Fruit fly (Drosophila melanogaster) whole organism, adult: ENCODE data around the gene CG31301.
A peak's percentile ranks its signal among the peaks of the same experiment; 100 is the strongest.

Experiments used
- CG11617 ChIP-seq: fragments of 200-800 bp; sonication (Bioruptor generic); optimal IDR thresholded peaks from 2 replicates; lab custom pipeline; 2017; ENCODE audit warnings: mild to moderate bottlenecking, missing biosample characterization, missing genetic modification reagents, missing genetic modification characterization
- CG12768 ChIP-seq: fragments of 200-800 bp; sonication (Bioruptor generic); optimal IDR thresholded peaks from 2 replicates; lab custom pipeline; 2017; ENCODE audit warnings: missing biosample characterization, missing genetic modification characterization, mild to moderate bottlenecking, moderate library complexity, missing genetic modification reagents
- CG14711 ChIP-seq: fragments of 200-800 bp; sonication (Bioruptor generic); optimal IDR thresholded peaks from 2 replicates; lab custom pipeline; 2018; ENCODE audit warnings: missing biosample characterization, mild to moderate bottlenecking, missing genetic modification characterization, moderate library complexity
- CG1620 ChIP-seq: fragments of 200-800 bp; sonication (Bioruptor generic); optimal IDR thresholded peaks from 2 replicates; lab custom pipeline; 2016; ENCODE audit warnings: missing biosample characterization, missing genetic modification characterization
- CG33017 ChIP-seq: fragments of 200-800 bp; sonication (Bioruptor generic); optimal IDR thresholded peaks from 2 replicates; lab custom pipeline; 2018; ENCODE audit warnings: missing biosample characterization, mild to moderate bottlenecking, missing genetic modification characterization, moderate library complexity
- CG5204 ChIP-seq: fragments of 200-800 bp; sonication (Bioruptor generic); optimal IDR thresholded peaks from 2 replicates; lab custom pipeline; 2016; ENCODE audit warnings: missing biosample characterization, missing genetic modification characterization
- CG7045 ChIP-seq: fragments of 200-800 bp; sonication (Bioruptor generic); optimal IDR thresholded peaks from 2 replicates; lab custom pipeline; 2017; ENCODE audit warnings: missing biosample characterization, mild to moderate bottlenecking, missing genetic modification characterization
- CG7101 ChIP-seq: fragments of 200-800 bp; sonication (Bioruptor generic); optimal IDR thresholded peaks from 2 replicates; lab custom pipeline; 2018; ENCODE audit warnings: missing biosample characterization, mild to moderate bottlenecking, missing genetic modification characterization, moderate library complexity
- Clk ChIP-seq: fragments of 200-800 bp; sonication (Bioruptor generic); optimal IDR thresholded peaks from 2 replicates; lab custom pipeline; 2017; ENCODE audit warnings: missing biosample characterization, missing genetic modification characterization
- Crg-1 ChIP-seq: fragments of 200-800 bp; sonication (Bioruptor generic); optimal IDR thresholded peaks from 2 replicates; lab custom pipeline; 2016; ENCODE audit warnings: missing biosample characterization, missing genetic modification characterization
- Hr96 ChIP-seq: fragments of 200-800 bp; sonication (Bioruptor generic); optimal IDR thresholded peaks from 2 replicates; lab custom pipeline; 2016; ENCODE audit warnings: missing biosample characterization, missing genetic modification characterization
- Mnt ChIP-seq: fragments of 200-800 bp; sonication (Bioruptor generic); optimal IDR thresholded peaks from 2 replicates; lab custom pipeline; 2016; ENCODE audit warnings: missing biosample characterization, mild to moderate bottlenecking, missing genetic modification characterization
- bab1 ChIP-seq: fragments of 200-800 bp; sonication (Bioruptor generic); optimal IDR thresholded peaks from 3 replicates; lab custom pipeline; 2019; ENCODE audit warnings: missing biosample characterization, mild to moderate bottlenecking, missing genetic modification characterization, moderate library complexity
- cic ChIP-seq: fragments of 200-800 bp; sonication (Bioruptor generic); optimal IDR thresholded peaks from 2 replicates; lab custom pipeline; 2017; ENCODE audit warnings: missing biosample characterization, mild to moderate bottlenecking, missing genetic modification characterization, moderate library complexity
- cnc ChIP-seq, 2 experiments: fragments of >200 bp; optimal IDR thresholded peaks; 2 replicates each; lab custom pipeline; 2017
- kay ChIP-seq: fragments of 200-800 bp; sonication (Bioruptor generic); peaks from one replicate; lab custom pipeline; 2016; ENCODE audit warnings: missing biosample characterization, missing genetic modification characterization, borderline replicate concordance
- ovo ChIP-seq: fragments of 200-800 bp; sonication (Bioruptor generic); optimal IDR thresholded peaks from 2 replicates; lab custom pipeline; 2016; ENCODE audit warnings: missing biosample characterization, missing genetic modification characterization
- pad ChIP-seq: fragments of 200-800 bp; sonication (Bioruptor generic); optimal IDR thresholded peaks from 3 replicates; lab custom pipeline; 2017; ENCODE audit warnings: missing biosample characterization, missing genetic modification characterization, mild to moderate bottlenecking, moderate library complexity, missing genetic modification reagents
- tj ChIP-seq: fragments of 200-800 bp; sonication (Bioruptor generic); optimal IDR thresholded peaks from 3 replicates; lab custom pipeline; 2017; ENCODE audit warnings: missing biosample characterization, mild to moderate bottlenecking, missing genetic modification characterization, moderate library complexity
- toe ChIP-seq: fragments of 200-800 bp; sonication (Bioruptor generic); optimal IDR thresholded peaks from 2 replicates; lab custom pipeline; 2016; ENCODE audit warnings: missing biosample characterization, missing genetic modification characterization

CG31301 gene

dm6 chr3R:15366839-15367238, 20.8 kb downstream of the CG31301 start:
- peak; percentile 70 for TF ChIP-seq CG14711 (tag; lab: Kevin White, UChicago)
- no peak for TF ChIP-seq CG1620
- no peak for TF ChIP-seq toe (GFP tag; lab: Kevin White, UChicago)
- peak; percentile 76 for TF ChIP-seq CG7101 (tag; lab: Kevin White, UChicago)
- peak; percentile 87 for TF ChIP-seq CG33017 (tag; lab: Kevin White, UChicago)
- no peak for TF ChIP-seq CG5204 (GFP tag; lab: Kevin White, UChicago)
- no peak for TF ChIP-seq ovo (GFP tag; lab: Kevin White, UChicago)
- TF ChIP-seq pad (GFP tag; lab: Kevin White, UChicago): no peak
- TF ChIP-seq CG11617 (GFP tag; lab: Kevin White, UChicago): no peak
- TF ChIP-seq bab1 (GFP tag; lab: Kevin White, UChicago): no peak
- TF ChIP-seq kay (GFP tag; lab: Kevin White, UChicago): no peak
- TF ChIP-seq CG12768: peak; percentile 7
- TF ChIP-seq cic: no peak
- TF ChIP-seq tj (GFP tag; lab: Kevin White, UChicago): no peak
- no peak for TF ChIP-seq Clk
- TF ChIP-seq Mnt: no peak
- TF ChIP-seq Hr96: no peak
- no peak for TF ChIP-seq Crg-1 (GFP tag; lab: Kevin White, UChicago)
- TF ChIP-seq CG7045 (GFP tag; lab: Kevin White, UChicago): peak; percentile 67
- no peak for TF ChIP-seq cnc (optimal IDR thresholded peaks at IDR 0.05; lab: Kevin White, UChicago)

- TF ChIP-seq tj (GFP tag; lab: Kevin White, UChicago) (no peak), cnc (optimal IDR thresholded peaks at IDR 0.05; lab: Kevin White, UChicago) (no peak), kay (GFP tag; lab: Kevin White, UChicago) (no peak), CG11617 (GFP tag; lab: Kevin White, UChicago) (no peak), cic (no peak), CG7045 (GFP tag; lab: Kevin White, UChicago) (no peak), CG14711 (tag; lab: Kevin White, UChicago) (no peak), CG33017 (tag; lab: Kevin White, UChicago) (no peak), pad (GFP tag; lab: Kevin White, UChicago) (no peak), CG5204 (GFP tag; lab: Kevin White, UChicago) (no peak), bab1 (GFP tag; lab: Kevin White, UChicago) (no peak), toe (GFP tag; lab: Kevin White, UChicago) (no peak), Clk (no peak), Mnt (peak; percentile 10), CG12768 (no peak), Crg-1 (GFP tag; lab: Kevin White, UChicago) (peak; percentile 19), CG1620 (peak; percentile 24), Hr96 (no peak), ovo (GFP tag; lab: Kevin White, UChicago) (no peak), CG7101 (tag; lab: Kevin White, UChicago) (peak; percentile 34)
Measured at dm6 chr3R:15367477-15367876, 21.5 kb downstream of the CG31301 start, which contains the start of gene CG34404. Gene CG34404 (minus strand): TSS chr3R:15367665.

dm6 chr3R:15369742-15370141, 23.7 kb downstream of the CG31301 start, which contains the start of gene CG14868:
Gene CG14868 (minus strand): TSS chr3R:15369945.
- no peak for TF ChIP-seq CG1620
- TF ChIP-seq CG7101 (tag; lab: Kevin White, UChicago): no peak
- no peak for TF ChIP-seq cnc (optimal IDR thresholded peaks at IDR 0.05; lab: Kevin White, UChicago)
- no peak for TF ChIP-seq bab1 (GFP tag; lab: Kevin White, UChicago)
- no peak for TF ChIP-seq CG5204 (GFP tag; lab: Kevin White, UChicago)
- no peak for TF ChIP-seq CG12768
- no peak for TF ChIP-seq Mnt
- TF ChIP-seq pad (GFP tag; lab: Kevin White, UChicago): no peak
- TF ChIP-seq Hr96: no peak
- TF ChIP-seq ovo (GFP tag; lab: Kevin White, UChicago): no peak
- TF ChIP-seq tj (GFP tag; lab: Kevin White, UChicago): no peak
- no peak for TF ChIP-seq kay (GFP tag; lab: Kevin White, UChicago)
- no peak for TF ChIP-seq cic
- no peak for TF ChIP-seq CG7045 (GFP tag; lab: Kevin White, UChicago)
- TF ChIP-seq toe (GFP tag; lab: Kevin White, UChicago): no peak

DNA sequence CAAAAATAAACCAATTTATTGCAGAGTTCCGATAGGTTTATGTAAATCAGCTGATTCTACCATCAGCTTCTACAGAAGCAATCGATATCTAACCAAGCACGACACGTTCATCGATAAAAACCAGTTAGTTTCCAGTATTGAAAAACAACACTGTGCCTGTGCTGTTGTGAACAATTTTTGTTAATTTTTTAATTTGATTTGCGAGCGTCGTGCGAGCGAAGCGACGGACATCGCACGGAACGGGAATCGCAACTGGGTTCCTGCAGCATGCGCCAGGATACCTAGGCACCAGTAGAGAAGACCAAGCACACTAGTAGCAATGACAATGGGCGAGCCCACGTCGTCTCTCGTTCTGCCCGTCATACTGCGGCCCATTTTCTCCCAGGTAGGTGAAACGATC, 25.8 kb downstream of the CG31301 start, which contains the start of the genes Ccm3 and CG6136:
Gene Ccm3 (plus strand): TSS at position 125 of the 400 bp plus-strand sequence.
Gene CG6136 (minus strand): TSS at position 380 of the 400 bp plus-strand sequence.
- TF ChIP-seq CG33017 (tag; lab: Kevin White, UChicago) (peak; percentile 53), CG7045 (GFP tag; lab: Kevin White, UChicago) (peak; percentile 42), ovo (GFP tag; lab: Kevin White, UChicago) (peak; percentile 49), bab1 (GFP tag; lab: Kevin White, UChicago) (peak; percentile 66), CG7101 (tag; lab: Kevin White, UChicago) (peak; percentile 78), pad (GFP tag; lab: Kevin White, UChicago) (peak; percentile 70), CG14711 (tag; lab: Kevin White, UChicago) (peak; percentile 38), toe (GFP tag; lab: Kevin White, UChicago) (peak; percentile 32), CG11617 (GFP tag; lab: Kevin White, UChicago) (peak; percentile 31), CG5204 (GFP tag; lab: Kevin White, UChicago) (no peak), Hr96 (peak; percentile 72), CG1620 (peak; percentile 38), Crg-1 (GFP tag; lab: Kevin White, UChicago) (peak; percentile 85), cnc (optimal IDR thresholded peaks at IDR 0.05; lab: Kevin White, UChicago) (no peak), Clk (peak; percentile 37), cic (peak; percentile 45), kay (GFP tag; lab: Kevin White, UChicago) (no peak), tj (GFP tag; lab: Kevin White, UChicago) (no peak), Mnt (peak; percentile 73), CG12768 (peak; percentile 69)

DNA sequence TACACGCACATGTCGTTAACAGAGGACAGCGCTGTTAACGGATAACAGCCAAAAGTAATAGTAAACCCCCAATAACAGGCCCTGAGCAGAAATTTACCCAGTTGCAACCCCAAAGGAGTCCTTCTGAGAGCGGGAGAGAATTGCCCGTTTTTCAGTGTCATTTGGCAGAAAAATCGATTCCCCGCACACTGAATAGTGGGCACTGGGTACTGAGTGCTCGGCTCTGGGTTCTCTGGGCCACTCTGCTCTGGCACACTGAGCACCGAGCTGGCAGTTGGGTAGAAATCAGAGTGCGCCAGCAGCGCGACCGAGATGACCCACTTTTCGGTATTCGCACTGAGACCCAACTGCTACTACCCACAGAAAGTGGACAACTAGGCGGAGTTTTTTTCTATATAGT, 28.4 kb downstream of the CG31301 start, which contains the start of gene Rbp:
Gene Rbp (plus strand): TSS at position 239 of the 400 bp plus-strand sequence.
- TF ChIP-seq toe (GFP tag; lab: Kevin White, UChicago) (no peak), ovo (GFP tag; lab: Kevin White, UChicago) (no peak), Hr96 (no peak), pad (GFP tag; lab: Kevin White, UChicago) (no peak), bab1 (GFP tag; lab: Kevin White, UChicago) (no peak), kay (GFP tag; lab: Kevin White, UChicago) (no peak), CG14711 (tag; lab: Kevin White, UChicago) (no peak), CG1620 (no peak), Crg-1 (GFP tag; lab: Kevin White, UChicago) (no peak), CG12768 (no peak), Clk (no peak), CG11617 (GFP tag; lab: Kevin White, UChicago) (no peak), CG7101 (tag; lab: Kevin White, UChicago) (no peak), Mnt (no peak), tj (GFP tag; lab: Kevin White, UChicago) (no peak), CG7045 (GFP tag; lab: Kevin White, UChicago) (no peak), CG33017 (tag; lab: Kevin White, UChicago) (no peak), cic (no peak)
